In the genomic region with DNA sequence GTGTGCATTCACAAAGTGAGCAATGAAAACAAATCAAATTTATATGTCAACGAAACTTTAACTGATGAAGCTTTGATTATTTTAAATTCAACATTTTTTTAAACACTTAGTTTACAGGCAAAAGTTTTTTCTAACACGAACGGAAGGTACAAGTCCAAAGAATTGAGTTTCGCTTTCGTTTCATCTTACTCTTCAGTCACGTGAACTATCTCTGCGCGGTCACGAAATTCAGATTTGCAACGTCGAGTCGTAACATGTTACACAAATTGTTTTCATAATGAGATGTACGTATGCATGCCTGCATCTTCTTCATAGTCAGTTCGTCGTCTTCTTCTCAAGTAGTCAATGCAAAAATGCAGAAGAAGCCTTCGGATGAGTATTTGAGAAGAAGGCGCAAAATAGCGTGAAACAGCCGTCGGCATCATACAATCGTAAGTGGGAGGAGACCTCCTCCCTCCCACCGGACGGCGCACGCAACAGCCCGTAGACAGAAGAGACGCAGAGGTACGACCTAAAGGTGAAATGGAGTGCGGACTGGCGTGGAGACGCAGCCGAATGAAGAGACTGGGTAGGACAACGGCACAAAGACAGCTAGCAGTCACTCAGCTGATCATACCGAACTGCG, we compare ENCODE assay signal across 4 worm cellular contexts.
A peak's percentile ranks its signal among the peaks of the same experiment; 100 is the strongest.
TF ChIP-seq lines count a peak whose summit lies in the region.

coel-1 (plus strand) TSS at position 381 of the 625 bp plus-strand sequence.

TF ChIP-seq in whole organism, L2 larva, 48 proteins besides CTCF, POLR2A, EP300 and RAD21 (continued from another document):
- TF ChIP-seq sma-9 (GFP tag; optimal IDR thresholded peaks at IDR 0.05; lab: Kevin White, UChicago) = peak; percentile 72
- TF ChIP-seq sma-9 (tag; optimal IDR thresholded peaks at IDR 0.05; lab: Kevin White, UChicago) = no peak
- TF ChIP-seq mbf-1 (tag; optimal IDR thresholded peaks at IDR 0.05; lab: Kevin White, UChicago) = no peak
- no peak for TF ChIP-seq gmeb-1 (tag; optimal IDR thresholded peaks at IDR 0.05; lab: Kevin White, UChicago)
- peak; percentile 43 for TF ChIP-seq fos-1 (tag; optimal IDR thresholded peaks at IDR 0.05; lab: Kevin White, UChicago)
- peak; percentile 62 for TF ChIP-seq unc-55 (GFP tag; optimal IDR thresholded peaks at IDR 0.05; lab: Kevin White, UChicago)
- TF ChIP-seq ztf-1 (GFP tag; conservative IDR thresholded peaks at IDR 0.05; lab: Robert Waterston, UW) = no peak
- no peak for TF ChIP-seq nhr-21 (tag; optimal IDR thresholded peaks at IDR 0.05; lab: Kevin White, UChicago)
- TF ChIP-seq nhr-12 (tag; optimal IDR thresholded peaks at IDR 0.05; lab: Kevin White, UChicago) = no peak
- peak; percentile 30 for TF ChIP-seq crh-2 (tag; optimal IDR thresholded peaks at IDR 0.05; lab: Kevin White, UChicago)
- no peak for TF ChIP-seq ztf-11 (tag; optimal IDR thresholded peaks at IDR 0.05; lab: Kevin White, UChicago)
- peak; percentile 57 for TF ChIP-seq blmp-1 (tag; optimal IDR thresholded peaks at IDR 0.05; lab: Kevin White, UChicago; ENCODE audit: insufficient read depth)
- TF ChIP-seq sem-4 (tag; optimal IDR thresholded peaks at IDR 0.05; lab: Kevin White, UChicago) = peak; percentile 29

TF ChIP-seq in whole organism, L4 larva, 104 proteins besides CTCF, POLR2A, EP300 and RAD21 (continued from another document and continues in another):
- no peak for TF ChIP-seq dmd-8 (GFP tag; IDR thresholded peaks at IDR 0.05; lab: Robert Waterston, UW)
- peak; percentile 59 for TF ChIP-seq rbr-2 (tag; optimal IDR thresholded peaks at IDR 0.05; lab: Kevin White, UChicago)
- no peak for TF ChIP-seq duxl-1 (tag; optimal IDR thresholded peaks at IDR 0.05; lab: Kevin White, UChicago; ENCODE audit: poor library complexity)
- TF ChIP-seq F10B5.3 (tag; optimal IDR thresholded peaks at IDR 0.05; lab: Kevin White, UChicago) = no peak
- TF ChIP-seq vab-7 (GFP tag; IDR thresholded peaks at IDR 0.05; lab: Robert Waterston, UW) = no peak
- TF ChIP-seq daf-8 (GFP tag; IDR thresholded peaks at IDR 0.05; lab: Robert Waterston, UW) = no peak
- TF ChIP-seq dpl-1 (GFP tag; optimal IDR thresholded peaks at IDR 0.05; lab: Kevin White, UChicago) = no peak
- no peak for TF ChIP-seq ceh-82 (tag; optimal IDR thresholded peaks at IDR 0.05; lab: Kevin White, UChicago)
- no peak for TF ChIP-seq nhr-11 (tag; optimal IDR thresholded peaks at IDR 0.05; lab: Kevin White, UChicago)
- peak; percentile 2 for TF ChIP-seq lin-13 (GFP tag; optimal IDR thresholded peaks at IDR 0.05; lab: Kevin White, UChicago)
- TF ChIP-seq snpc-1.2 (GFP tag; IDR thresholded peaks at IDR 0.05; lab: Robert Waterston, UW) = no peak
- no peak for TF ChIP-seq php-3 (GFP tag; IDR thresholded peaks at IDR 0.05; lab: Robert Waterston, UW)
- no peak for TF ChIP-seq skn-1 (tag; optimal IDR thresholded peaks at IDR 0.05; lab: Kevin White, UChicago)
- TF ChIP-seq lir-3 (tag; optimal IDR thresholded peaks at IDR 0.05; lab: Kevin White, UChicago) = no peak
- peak; percentile 68 for TF ChIP-seq mep-1 (tag; optimal IDR thresholded peaks at IDR 0.05; lab: Kevin White, UChicago)
- no peak for TF ChIP-seq daf-16 (GFP tag; optimal IDR thresholded peaks at IDR 0.05; lab: Kevin White, UChicago)
- peak; percentile 37 for TF ChIP-seq daf-16 (tag; optimal IDR thresholded peaks at IDR 0.05; lab: Kevin White, UChicago)
- peak; percentile 85 for TF ChIP-seq hlh-30 (tag; optimal IDR thresholded peaks at IDR 0.05; lab: Kevin White, UChicago; ENCODE audit: insufficient read depth)
- TF ChIP-seq nhr-111 (GFP tag; optimal IDR thresholded peaks at IDR 0.05; lab: Kevin White, UChicago) = no peak
- TF ChIP-seq mdt-29 (GFP tag; IDR thresholded peaks at IDR 0.05; lab: Robert Waterston, UW) = no peak
- TF ChIP-seq lin-29 (GFP tag; IDR thresholded peaks at IDR 0.05; lab: Robert Waterston, UW) = no peak
- no peak for TF ChIP-seq unc-130 (GFP tag; optimal IDR thresholded peaks at IDR 0.05; lab: Kevin White, UChicago)
- TF ChIP-seq F44E2.7 (GFP tag; IDR thresholded peaks at IDR 0.05; lab: Robert Waterston, UW) = no peak
- TF ChIP-seq ceh-62 (tag; optimal IDR thresholded peaks at IDR 0.05; lab: Kevin White, UChicago) = no peak
- TF ChIP-seq pha-4 (GFP tag; IDR thresholded peaks at IDR 0.05; lab: Robert Waterston, UW) = peak; percentile 32; the same call in 1 of the 2 replicates
- no peak for TF ChIP-seq pha-4 (tag; optimal IDR thresholded peaks at IDR 0.05; lab: Kevin White, UChicago)
- TF ChIP-seq T26A8.4 (GFP tag; IDR thresholded peaks at IDR 0.05; lab: Robert Waterston, UW) = peak; percentile 67
- peak in 1 of 2 experiments; percentile 4 for TF ChIP-seq hif-1 (tag; optimal IDR thresholded peaks at IDR 0.05; lab: Kevin White, UChicago)
- TF ChIP-seq mdl-1 (tag; optimal IDR thresholded peaks at IDR 0.05; lab: Kevin White, UChicago) = peak; percentile 45 to 65
- TF ChIP-seq unc-62 (GFP tag; optimal IDR thresholded peaks at IDR 0.05 in 1 of 2; lab: Kevin White, UChicago) = peak in 1 of 2 experiments; percentile 99
- TF ChIP-seq unc-62 (tag; optimal IDR thresholded peaks at IDR 0.05; lab: Kevin White, UChicago) = no peak
- TF ChIP-seq ceh-20 (GFP tag; IDR thresholded peaks at IDR 0.05; lab: Robert Waterston, UW) = no peak
- peak; percentile 55 for TF ChIP-seq aha-1 (tag; lab: Kevin White, UChicago)
- TF ChIP-seq nhr-102 (tag; optimal IDR thresholded peaks at IDR 0.05; lab: Kevin White, UChicago) = no peak
- TF ChIP-seq Y5F2A.4 (GFP tag; optimal IDR thresholded peaks at IDR 0.05; lab: Kevin White, UChicago) = no peak
- TF ChIP-seq arid-1 (GFP tag; conservative IDR thresholded peaks at IDR 0.05; lab: Robert Waterston, UW) = no peak
- no peak for TF ChIP-seq lim-7 (GFP tag; IDR thresholded peaks at IDR 0.05; lab: Robert Waterston, UW)
- TF ChIP-seq cey-2 (tag; optimal IDR thresholded peaks at IDR 0.05; lab: Kevin White, UChicago; ENCODE audit: borderline replicate concordance, insufficient read depth) = no peak
- TF ChIP-seq ZK337.2 (GFP tag; IDR thresholded peaks at IDR 0.05; lab: Robert Waterston, UW) = no peak

TF ChIP-seq in whole organism, late embryonic, 69 proteins besides CTCF, POLR2A, EP300 and RAD21 (continued from another document):
- TF ChIP-seq ceh-48 (tag; optimal IDR thresholded peaks at IDR 0.05; lab: Kevin White, UChicago) (no peak), fkh-6 (tag; optimal IDR thresholded peaks at IDR 0.05; lab: Kevin White, UChicago) (peak; percentile 30), ceh-18 (tag; optimal IDR thresholded peaks at IDR 0.05; lab: Kevin White, UChicago) (peak; percentile 67), tbx-2 (tag; optimal IDR thresholded peaks at IDR 0.05; lab: Kevin White, UChicago) (peak; percentile 87), ceh-2 (tag; optimal IDR thresholded peaks at IDR 0.05; lab: Kevin White, UChicago) (no peak), unc-55 (GFP tag; optimal IDR thresholded peaks at IDR 0.05; lab: Kevin White, UChicago) (peak; percentile 26), sox-2 (GFP tag; IDR thresholded peaks at IDR 0.05; lab: Robert Waterston, UW) (no peak), nfya-1 (tag; optimal IDR thresholded peaks at IDR 0.05; lab: Kevin White, UChicago) (peak; percentile 77), fax-1 (tag; optimal IDR thresholded peaks at IDR 0.05; lab: Kevin White, UChicago) (no peak), pag-3 (tag; optimal IDR thresholded peaks at IDR 0.05; lab: Kevin White, UChicago; ENCODE audit: borderline replicate concordance) (no peak), rnt-1 (tag; optimal IDR thresholded peaks at IDR 0.05; lab: Kevin White, UChicago) (peak; percentile 43), sox-4 (tag; optimal IDR thresholded peaks at IDR 0.05; lab: Kevin White, UChicago) (no peak), ceh-6 (GFP tag; optimal IDR thresholded peaks at IDR 0.05; lab: Kevin White, UChicago) (no peak), ceh-19 (GFP tag; optimal IDR thresholded peaks at IDR 0.05; lab: Kevin White, UChicago) (no peak), ceh-22 (tag; optimal IDR thresholded peaks at IDR 0.05; lab: Kevin White, UChicago) (no peak), nhr-11 (tag; optimal IDR thresholded peaks at IDR 0.05; lab: Kevin White, UChicago) (no peak), ets-4 (tag; optimal IDR thresholded peaks at IDR 0.05; lab: Kevin White, UChicago) (no peak), unc-86 (tag; optimal IDR thresholded peaks at IDR 0.05; lab: Kevin White, UChicago) (no peak), lim-6 (tag; optimal IDR thresholded peaks at IDR 0.05; lab: Kevin White, UChicago) (peak; percentile 5), ceh-30 (tag; optimal IDR thresholded peaks at IDR 0.05; lab: Kevin White, UChicago) (no peak), npax-4 (tag; optimal IDR thresholded peaks at IDR 0.05; lab: Kevin White, UChicago) (no peak), ceh-9 (tag; optimal IDR thresholded peaks at IDR 0.05; lab: Kevin White, UChicago) (no peak)

TF ChIP-seq in whole organism, mixed stage, embryonic, 35 proteins besides CTCF, POLR2A, EP300 and RAD21 (continued from another document):
- no peak for TF ChIP-seq ceh-43 (GFP tag; optimal IDR thresholded peaks at IDR 0.05; lab: Kevin White, UChicago)
- TF ChIP-seq lin-13 (tag; optimal IDR thresholded peaks at IDR 0.05; lab: Kevin White, UChicago) = no peak
- TF ChIP-seq sptf-1 (tag; optimal IDR thresholded peaks at IDR 0.05; lab: Kevin White, UChicago) = peak; percentile 31
- peak; percentile 16 for TF ChIP-seq drap-1 (GFP tag; optimal IDR thresholded peaks at IDR 0.05; lab: Kevin White, UChicago)
- no peak for TF ChIP-seq nhr-76 (tag; optimal IDR thresholded peaks at IDR 0.05; lab: Kevin White, UChicago)
- TF ChIP-seq elt-3 (tag; optimal IDR thresholded peaks at IDR 0.05; lab: Kevin White, UChicago) = no peak
- no peak for TF ChIP-seq nhr-28 (tag; optimal IDR thresholded peaks at IDR 0.05; lab: Kevin White, UChicago)
- peak; percentile 36 for TF ChIP-seq lsy-2 (tag; optimal IDR thresholded peaks at IDR 0.05; lab: Kevin White, UChicago)
